Worm (Caenorhabditis elegans) whole organism, young adult: ENCODE data around the gene nhr-38.

Experiments
- C17E4.6 ChIP-seq: fragments of 200-800 bp; sonication (Bioruptor generic); IDR thresholded peaks from 2 replicates; pipeline ENCODE4 v1.3.6; 2022; ENCODE audit warnings: missing genetic modification reagents, missing genetic modification characterization, missing compliant biosample characterization
- F33H1.4 ChIP-seq: fragments of 200-800 bp; sonication (Bioruptor generic); IDR thresholded peaks from 2 replicates; pipeline ENCODE4 v1.3.6; 2022; ENCODE audit warnings: missing genetic modification reagents, missing genetic modification characterization, missing compliant biosample characterization
- T26A5.8 ChIP-seq: sonication (generic microtip); optimal IDR thresholded peaks from 2 replicates; lab custom pipeline; 2016; ENCODE audit warnings: missing genetic modification characterization, missing compliant biosample characterization
- aptf-2 ChIP-seq: fragments of 200-800 bp; sonication (Bioruptor generic); conservative IDR thresholded peaks from 2 replicates; pipeline ENCODE4 v1.3.6; 2022; ENCODE audit warnings: missing genetic modification reagents, missing genetic modification characterization, missing compliant biosample characterization
- atf-7 ChIP-seq: sonication (generic microtip); optimal IDR thresholded peaks from 2 replicates; lab custom pipeline; 2017; ENCODE audit warnings: mild to moderate bottlenecking, missing genetic modification characterization, missing compliant biosample characterization
- bed-1 ChIP-seq: fragments of 200-800 bp; sonication (Bioruptor generic); IDR thresholded peaks from 2 replicates; pipeline ENCODE4 v1.3.6; 2022; ENCODE audit warnings: missing genetic modification reagents, missing genetic modification characterization, missing compliant biosample characterization
- cebp-2 ChIP-seq: fragments of 200-800 bp; sonication (Bioruptor generic); IDR thresholded peaks from 2 replicates; pipeline ENCODE4 v1.3.6; 2022; ENCODE audit warnings: missing genetic modification characterization, missing compliant biosample characterization
- ceh-40 ChIP-seq: fragments of 200-800 bp; sonication (Bioruptor generic); IDR thresholded peaks from 2 replicates; pipeline ENCODE4 v1.3.6; 2022; ENCODE audit warnings: missing genetic modification characterization, missing compliant biosample characterization
- die-1 ChIP-seq: sonication (generic microtip); optimal IDR thresholded peaks from 2 replicates; lab custom pipeline; 2016; ENCODE audit warnings: missing genotype, mild to moderate bottlenecking, missing genetic modification characterization, missing compliant biosample characterization
- dox-1 ChIP-seq: fragments of 200-800 bp; sonication (Bioruptor generic); IDR thresholded peaks from 2 replicates; pipeline ENCODE4 v1.3.6; 2022; ENCODE audit warnings: missing genetic modification reagents, missing genetic modification characterization, missing compliant biosample characterization
- dpl-1 ChIP-seq: fragments of 150-350 bp; optimal IDR thresholded peaks from 2 replicates; lab custom pipeline; 2014; ENCODE audit warnings: missing biosample characterization, missing genetic modification reagents, missing genetic modification characterization
- egl-44 ChIP-seq: fragments of 200-800 bp; sonication (Bioruptor generic); IDR thresholded peaks from 2 replicates; pipeline ENCODE4 v1.3.6; 2022; ENCODE audit warnings: missing genetic modification reagents, missing genetic modification characterization, missing compliant biosample characterization
- ets-4 ChIP-seq: fragments of 200-800 bp; sonication (Bioruptor generic); optimal IDR thresholded peaks from 2 replicates; lab custom pipeline; 2018; ENCODE audit warnings: mild to moderate bottlenecking, missing genetic modification characterization, missing compliant biosample characterization
- him-1 ChIP-seq: sonication (generic microtip); optimal IDR thresholded peaks from 2 replicates; lab custom pipeline; 2016; ENCODE audit warnings: missing genotype, missing genetic modification reagents, missing genetic modification characterization, missing compliant biosample characterization
- hmg-1.2 ChIP-seq: fragments of 200-800 bp; sonication (Bioruptor generic); IDR thresholded peaks from 2 replicates; pipeline ENCODE4 v1.3.6; 2022; ENCODE audit warnings: missing genetic modification reagents, missing genetic modification characterization, missing compliant biosample characterization
- lag-1 ChIP-seq: fragments of 200-800 bp; sonication (Bioruptor generic); IDR thresholded peaks from 2 replicates; pipeline ENCODE4 v1.3.6; 2022; ENCODE audit warnings: missing genetic modification reagents, missing genetic modification characterization, missing compliant biosample characterization
- lin-35 ChIP-seq, 3 experiments: fragments of 150-350 bp in 2 of 3; sonication (generic microtip) in 1 of 3; optimal IDR thresholded peaks; 2 replicates each; lab custom pipeline; 2014 to 2018; ENCODE audit warnings: missing biosample characterization in 3 of 3, missing genetic modification characterization in 3 of 3, missing genetic modification reagents in 3 of 3
- lin-40 ChIP-seq: sonication (generic microtip); optimal IDR thresholded peaks from 2 replicates; lab custom pipeline; 2016; ENCODE audit warnings: missing genetic modification characterization, mild to moderate bottlenecking, missing compliant biosample characterization, missing genotype, missing genetic modification reagents
- madf-10 ChIP-seq: sonication (generic microtip); optimal IDR thresholded peaks from 2 replicates; lab custom pipeline; 2016; ENCODE audit warnings: mild to moderate bottlenecking, missing genetic modification characterization, missing compliant biosample characterization
- madf-3 ChIP-seq: fragments of 200-800 bp; sonication (Bioruptor generic); IDR thresholded peaks from 2 replicates; pipeline ENCODE4 v1.3.6; 2022; ENCODE audit warnings: missing genetic modification reagents, missing genetic modification characterization, missing compliant biosample characterization
- madf-6 ChIP-seq: fragments of 200-800 bp; sonication (Bioruptor generic); IDR thresholded peaks from 2 replicates; pipeline ENCODE4 v1.3.6; 2022; ENCODE audit warnings: missing genetic modification reagents, missing genetic modification characterization, missing compliant biosample characterization
- mel-28 ChIP-seq: sonication (generic microtip); optimal IDR thresholded peaks from 2 replicates; lab custom pipeline; 2016; ENCODE audit warnings: borderline replicate concordance, mild to moderate bottlenecking, missing genetic modification characterization, missing compliant biosample characterization
- nfyb-1 ChIP-seq: fragments of 200-800 bp; sonication (Bioruptor generic); IDR thresholded peaks from 2 replicates; pipeline ENCODE4 v1.3.6; 2022; ENCODE audit warnings: missing genetic modification reagents, missing genetic modification characterization, missing compliant biosample characterization
- nhr-179 ChIP-seq: sonication (generic microtip); optimal IDR thresholded peaks from 2 replicates; lab custom pipeline; 2016; ENCODE audit warnings: mild to moderate bottlenecking, missing genetic modification characterization, missing compliant biosample characterization
- nhr-27 ChIP-seq: fragments of 200-800 bp; sonication (Bioruptor generic); optimal IDR thresholded peaks from 2 replicates; lab custom pipeline; 2018; ENCODE audit warnings: mild to moderate bottlenecking, missing genetic modification characterization, moderate library complexity, missing compliant biosample characterization
- nhr-80 ChIP-seq: sonication (generic microtip); optimal IDR thresholded peaks from 2 replicates; lab custom pipeline; 2016; ENCODE audit warnings: missing genetic modification characterization, missing compliant biosample characterization
- rec-8 ChIP-seq, 2 experiments: sonication (generic microtip); optimal IDR thresholded peaks; 2 replicates each; lab custom pipeline; 2016; ENCODE audit warnings: mild to moderate bottlenecking in 2 of 2, missing genetic modification characterization in 2 of 2, missing genetic modification reagents in 2 of 2, missing genotype in 2 of 2, missing biosample characterization in 1 of 2, missing compliant biosample characterization in 1 of 2, moderate library complexity in 1 of 2
- snpc-1.1 ChIP-seq: sonication (generic microtip); optimal IDR thresholded peaks from 2 replicates; lab custom pipeline; 2017; ENCODE audit warnings: missing genetic modification characterization, mild to moderate bottlenecking, missing compliant biosample characterization, antibody characterized with exemption, moderate library complexity, missing genotype, missing genetic modification reagents; ENCODE audit not compliant: insufficient read depth
- snpc-1.3 ChIP-seq: sonication (generic microtip); optimal IDR thresholded peaks from 2 replicates; lab custom pipeline; 2017; ENCODE audit warnings: missing genetic modification characterization, mild to moderate bottlenecking, missing compliant biosample characterization, antibody characterized with exemption, moderate library complexity, missing genotype, missing genetic modification reagents; ENCODE audit not compliant: insufficient read depth
- snpc-4 ChIP-seq, 5 experiments: fragments of 150-350 bp in 1 of 5; sonication (generic microtip) in 4 of 5; optimal IDR thresholded peaks; 2 replicates each; lab custom pipeline; 2014 to 2018; ENCODE audit warnings: missing genetic modification characterization in 5 of 5, missing biosample characterization in 3 of 5, antibody characterized with exemption in 2 of 5, mild to moderate bottlenecking in 2 of 5, missing compliant biosample characterization in 2 of 5, missing genotype in 2 of 5, moderate library complexity in 2 of 5, missing genetic modification reagents in 1 of 5
- somi-1 ChIP-seq: fragments of 200-800 bp; sonication (Bioruptor generic); optimal IDR thresholded peaks from 2 replicates; lab custom pipeline; 2018; ENCODE audit warnings: mild to moderate bottlenecking, missing genetic modification characterization, missing compliant biosample characterization
- sptf-2 ChIP-seq: fragments of 200-800 bp; sonication (Bioruptor generic); optimal IDR thresholded peaks from 2 replicates; lab custom pipeline; 2018; ENCODE audit warnings: mild to moderate bottlenecking, missing genetic modification characterization, missing compliant biosample characterization
- tbp1 ChIP-seq: fragments of 200-800 bp; sonication (Bioruptor generic); optimal IDR thresholded peaks from 2 replicates; lab custom pipeline; 2018; ENCODE audit warnings: mild to moderate bottlenecking, missing genetic modification characterization, missing compliant biosample characterization
- tlf-1 ChIP-seq: fragments of 200-800 bp; sonication (Bioruptor generic); optimal IDR thresholded peaks from 2 replicates; lab custom pipeline; 2018; ENCODE audit warnings: mild to moderate bottlenecking, missing genetic modification characterization, missing compliant biosample characterization
- unc-62 ChIP-seq: fragments of 150-350 bp; optimal IDR thresholded peaks from 2 replicates; lab custom pipeline; 2014; ENCODE audit warnings: missing biosample characterization, missing genetic modification reagents, missing genetic modification characterization
- ztf-18 ChIP-seq: sonication (generic microtip); optimal IDR thresholded peaks from 2 replicates; lab custom pipeline; 2016; ENCODE audit warnings: missing genotype, mild to moderate bottlenecking, missing genetic modification characterization, missing compliant biosample characterization
- ztf-22 ChIP-seq: fragments of 200-800 bp; sonication (Bioruptor generic); optimal IDR thresholded peaks from 2 replicates; lab custom pipeline; 2018; ENCODE audit warnings: mild to moderate bottlenecking, missing genetic modification characterization, moderate library complexity, missing compliant biosample characterization
- ztf-28 ChIP-seq: fragments of 200-800 bp; sonication (Bioruptor generic); IDR thresholded peaks from 2 replicates; pipeline ENCODE4 v1.3.6; 2022; ENCODE audit warnings: missing genetic modification reagents, missing genetic modification characterization, missing compliant biosample characterization

Gene nhr-38

DNA sequence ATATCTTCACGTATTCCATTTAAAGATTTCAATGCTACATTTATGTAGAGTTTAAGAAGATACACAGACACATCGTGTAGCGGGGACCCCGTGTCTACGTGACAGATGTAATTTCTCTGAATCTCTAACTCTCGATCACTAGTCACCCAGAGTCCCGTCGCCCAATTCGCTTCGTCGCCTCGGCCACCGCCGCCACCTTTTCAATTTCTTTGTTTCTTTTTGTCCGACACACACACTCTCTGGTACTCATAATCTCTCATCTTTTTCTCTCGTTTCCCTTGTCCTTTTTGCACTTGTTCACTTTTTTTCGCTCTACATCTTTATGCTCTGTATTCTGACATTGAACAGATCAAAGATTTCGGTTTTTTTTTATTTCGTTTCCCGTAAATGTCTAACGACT lies 8.4 kb downstream of the nhr-38 start (continued):
- TF ChIP-seq him-1 (tag; lab: Kevin White, UChicago) (no peak), ztf-18 (tag; lab: Kevin White, UChicago) (peak; percentile 9), lin-40 (tag; lab: Kevin White, UChicago) (peak; percentile 76), nhr-80 (tag; lab: Kevin White, UChicago) (peak; percentile 94), aptf-2 (GFP tag; lab: Robert Waterston, UW) (no peak), dpl-1 (GFP tag; lab: Kevin White, UChicago) (no peak), atf-7 (tag; lab: Kevin White, UChicago) (peak; percentile 18), lin-35 (GFP tag; optimal IDR thresholded peaks at IDR 0.05; lab: Kevin White, UChicago) (peak in 1 of 3 experiments; percentile 49), madf-10 (peak; percentile 97), die-1 (tag; lab: Kevin White, UChicago) (no peak), nfyb-1 (GFP tag; lab: Robert Waterston, UW) (0 out of 2 replicates have a peak, but pooled peaks have one; percentile 36), hmg-1.2 (GFP tag; lab: Robert Waterston, UW) (peak; percentile 70; the same call in 1 of the 2 replicates), tbp1 (GFP tag; lab: Kevin White, UChicago) (peak; percentile 18), somi-1 (peak; percentile 17)

DNA sequence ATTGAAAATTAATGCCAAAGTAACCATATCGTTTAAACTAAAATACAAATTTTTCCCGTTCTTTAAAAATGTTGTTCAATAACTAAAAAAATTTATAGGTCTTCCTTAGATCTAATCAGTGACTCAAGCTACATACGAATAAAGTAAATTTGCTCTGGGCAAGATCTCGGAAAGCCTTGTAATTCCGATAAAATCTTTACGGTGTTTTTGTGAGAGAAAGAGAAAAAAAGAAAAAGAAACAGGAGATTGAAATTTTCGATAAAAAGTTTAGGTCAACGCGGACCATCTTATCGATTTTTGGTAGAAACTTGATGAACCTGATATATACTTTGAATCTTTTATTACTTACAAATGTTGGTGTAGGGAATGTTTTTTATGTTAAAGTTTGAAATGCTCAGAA lies 13.2 kb downstream of the nhr-38 start:
- no peak for TF ChIP-seq snpc-1.3 (tag; lab: Kevin White, UChicago)
- TF ChIP-seq snpc-1.1 (tag; lab: Kevin White, UChicago), result no peak

DNA sequence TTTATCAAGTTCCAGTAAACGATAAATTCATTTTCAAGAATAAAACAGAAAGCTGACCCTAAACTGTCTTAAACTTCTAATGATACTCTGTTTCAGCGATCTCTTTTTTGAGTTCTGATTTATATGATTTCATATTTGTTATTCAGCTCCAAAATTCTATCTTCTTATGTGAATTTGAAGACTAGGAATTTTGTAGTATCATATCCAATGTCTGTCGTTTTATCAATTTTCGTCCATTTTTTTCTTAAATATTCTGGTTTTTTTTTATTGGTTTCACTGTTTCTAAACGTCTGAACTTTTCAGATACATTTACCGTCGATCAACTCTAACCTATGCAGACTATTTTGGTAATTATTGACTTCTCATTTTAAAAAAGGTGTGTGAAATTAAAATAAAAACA lies 15.0 kb downstream of the nhr-38 start, which contains the start of the genes nhr-138 and C28D4.18:
nhr-138 (plus strand) TSS at position 304 of the 400 bp plus-strand sequence.
C28D4.18 (plus strand) TSS at position 333 of the 400 bp plus-strand sequence.
- TF ChIP-seq mel-28 (no peak), lin-40 (tag; lab: Kevin White, UChicago) (no peak), tlf-1 (no peak), ets-4 (GFP tag; lab: Kevin White, UChicago) (no peak), him-1 (tag; lab: Kevin White, UChicago) (no peak), dox-1 (GFP tag; lab: Robert Waterston, UW) (no peak), lag-1 (GFP tag; lab: Robert Waterston, UW) (no peak), madf-3 (GFP tag; lab: Robert Waterston, UW) (no peak)

DNA sequence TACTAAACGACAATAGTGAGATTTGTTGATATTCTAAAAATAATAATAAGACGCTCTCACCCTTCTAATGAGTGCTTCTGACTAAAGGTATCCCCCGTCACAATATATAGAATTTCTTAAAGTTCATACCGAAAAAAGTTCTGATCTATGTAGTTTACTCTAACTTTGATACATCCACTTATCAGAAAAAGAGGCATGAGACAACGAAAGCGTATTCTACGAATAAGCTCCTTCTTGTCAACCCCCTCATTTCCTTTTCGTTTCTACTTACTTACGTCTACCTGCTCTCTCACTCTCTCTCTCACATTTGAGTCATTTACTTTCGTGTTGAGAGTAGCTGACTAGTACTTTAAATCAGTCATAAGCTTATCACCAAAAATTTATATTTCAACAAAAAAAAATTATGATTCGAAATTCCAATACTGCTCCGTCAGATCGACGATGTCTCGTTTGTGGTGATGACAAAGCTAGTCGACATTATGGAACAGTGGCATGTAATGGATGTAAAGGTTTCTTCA lies 15.5 kb downstream of the nhr-38 start:
- TF ChIP-seq madf-6 (GFP tag; lab: Robert Waterston, UW), result no peak
- TF ChIP-seq F33H1.4 (GFP tag; lab: Robert Waterston, UW), result no peak
- no peak for TF ChIP-seq C17E4.6 (GFP tag; lab: Robert Waterston, UW)
- TF ChIP-seq nhr-179 (tag; lab: Kevin White, UChicago), result no peak
- no peak for TF ChIP-seq ztf-28 (GFP tag; lab: Robert Waterston, UW)
- no peak for TF ChIP-seq sptf-2 (GFP tag; lab: Kevin White, UChicago)
- TF ChIP-seq ztf-22, result no peak
- TF ChIP-seq unc-62 (GFP tag; lab: Kevin White, UChicago), result no peak
- TF ChIP-seq T26A5.8, result no peak
- no peak for TF ChIP-seq bed-1 (GFP tag; lab: Robert Waterston, UW)
- no peak for TF ChIP-seq cebp-2
- no peak for TF ChIP-seq ceh-40 (GFP tag; lab: Robert Waterston, UW)
- no peak for TF ChIP-seq rec-8 (tag; optimal IDR thresholded peaks at IDR 0.05; lab: Kevin White, UChicago)
- TF ChIP-seq egl-44, result no peak
- TF ChIP-seq tbp1 (GFP tag; lab: Kevin White, UChicago), result no peak
- no peak for TF ChIP-seq lin-35 (GFP tag; optimal IDR thresholded peaks at IDR 0.05; lab: Kevin White, UChicago)
- TF ChIP-seq nfyb-1 (GFP tag; lab: Robert Waterston, UW), result no peak
- TF ChIP-seq snpc-4 (GFP tag; optimal IDR thresholded peaks at IDR 0.05; lab: Kevin White, UChicago), result no peak
- TF ChIP-seq snpc-4 (tag; optimal IDR thresholded peaks at IDR 0.05; lab: Kevin White, UChicago), result no peak
- no peak for TF ChIP-seq nhr-27 (tag; lab: Kevin White, UChicago)
